Fruit fly (Drosophila melanogaster): ENCODE data around the gene Afti.
A peak's percentile ranks its signal among the peaks of the same experiment; 100 is the strongest.

Afti gene

dm6 chr3R:14327472-14328104, 1.1 kb upstream of the Afti start, which contains the start of gene spn-B (continued):
- TF ChIP-seq nmo (GFP tag; optimal IDR thresholded peaks at IDR 0.05) = peak; percentile 76
- TF ChIP-seq CG10209 (GFP tag; optimal IDR thresholded peaks at IDR 0.05) = peak; percentile 79
- no peak for TF ChIP-seq dimm (GFP tag; IDR thresholded peaks at IDR 0.05)
- TF ChIP-seq CG16863 (GFP tag; optimal IDR thresholded peaks at IDR 0.05) = peak; percentile 45
- peak; percentile 66; the same call in 1 of the 2 replicates for TF ChIP-seq chm (GFP tag; IDR thresholded peaks at IDR 0.05)
- TF ChIP-seq CG18476 (GFP tag; optimal IDR thresholded peaks at IDR 0.05) = peak; percentile 75
- TF ChIP-seq CG11456 (GFP tag; IDR thresholded peaks at IDR 0.05) = peak; percentile 56; the same call in 1 of the 3 replicates
- TF ChIP-seq ewg (GFP tag; optimal IDR thresholded peaks at IDR 0.05) = peak; percentile 52
- peak; percentile 69 for TF ChIP-seq CG12769 (tag; optimal IDR thresholded peaks at IDR 0.05)
- peak; percentile 18 for TF ChIP-seq Myb (GFP tag; optimal IDR thresholded peaks at IDR 0.05)
- peak; percentile 73 for TF ChIP-seq Side (GFP tag; optimal IDR thresholded peaks at IDR 0.05)
- TF ChIP-seq Trl (optimal IDR thresholded peaks at IDR 0.05) = no peak
- peak; percentile 30 for TF ChIP-seq Trl (GFP tag; optimal IDR thresholded peaks at IDR 0.05)
- no peak for TF ChIP-seq ash1 (GFP tag; optimal IDR thresholded peaks at IDR 0.05)
- TF ChIP-seq cwo (GFP tag; optimal IDR thresholded peaks at IDR 0.05) = peak; percentile 66
- TF ChIP-seq Bdp1 (GFP tag; optimal IDR thresholded peaks at IDR 0.05) = peak; percentile 40
- peak; percentile 2 for TF ChIP-seq CG9609 (GFP tag; optimal IDR thresholded peaks at IDR 0.05)
- TF ChIP-seq bsh (GFP tag; optimal IDR thresholded peaks at IDR 0.05) = peak; percentile 0 to 80
- TF ChIP-seq hth (optimal IDR thresholded peaks at IDR 0.05) = no peak
- TF ChIP-seq disco-r (GFP tag; optimal IDR thresholded peaks at IDR 0.05) = peak; percentile 22
- peak; percentile 15 for TF ChIP-seq kni (GFP tag; optimal IDR thresholded peaks at IDR 0.05)
- TF ChIP-seq CG31388 (GFP tag; optimal IDR thresholded peaks at IDR 0.05) = peak; percentile 60
- peak; percentile 62 for TF ChIP-seq Rfx (GFP tag; IDR thresholded peaks at IDR 0.05)
- no peak for TF ChIP-seq CG7963 (GFP tag; IDR thresholded peaks at IDR 0.05; ENCODE audit: partially characterized antibody)
- peak; percentile 70 for TF ChIP-seq slbo (GFP tag; IDR thresholded peaks at IDR 0.05)
- TF ChIP-seq CG6272 (GFP tag; IDR thresholded peaks at IDR 0.05) = no peak
- no peak for TF ChIP-seq h (optimal IDR thresholded peaks at IDR 0.05)
- TF ChIP-seq CG10321 (GFP tag; IDR thresholded peaks at IDR 0.05) = no peak; the same call in 1 of the 2 replicates
- TF ChIP-seq Aef1 (GFP tag; IDR thresholded peaks at IDR 0.05) = peak; percentile 55; the same call in 2 of the 3 replicates
- TF ChIP-seq Hsf (GFP tag; optimal IDR thresholded peaks at IDR 0.05) = peak; percentile 78
- TF ChIP-seq CG10366 (GFP tag; IDR thresholded peaks at IDR 0.05) = peak; percentile 60
- peak; percentile 66 for TF ChIP-seq CG6254 (GFP tag; optimal IDR thresholded peaks at IDR 0.05)
- peak; percentile 65 for TF ChIP-seq org-1 (GFP tag; optimal IDR thresholded peaks at IDR 0.05)
- TF ChIP-seq ken (GFP tag; IDR thresholded peaks at IDR 0.05) = 0 out of 3 replicates have a peak, but pooled peaks have one; percentile 3
- no peak for TF ChIP-seq Dfd (GFP tag; optimal IDR thresholded peaks at IDR 0.05)
- peak; percentile 71 for TF ChIP-seq bab2 (GFP tag; optimal IDR thresholded peaks at IDR 0.05)
- peak; percentile 65 for TF ChIP-seq NfI (GFP tag; optimal IDR thresholded peaks at IDR 0.05)
- TF ChIP-seq CG2120 (GFP tag; optimal IDR thresholded peaks at IDR 0.05) = peak; percentile 82
- TF ChIP-seq esg (GFP tag; conservative IDR thresholded peaks at IDR 0.05) = peak; percentile 69
- TF ChIP-seq CG15696 (tag; optimal IDR thresholded peaks at IDR 0.05) = peak; percentile 75
- TF ChIP-seq sob (GFP tag; IDR thresholded peaks at IDR 0.05) = peak; percentile 70
- no peak for TF ChIP-seq D (optimal IDR thresholded peaks at IDR 0.05)
- TF ChIP-seq D (GFP tag; optimal IDR thresholded peaks at IDR 0.05) = peak; percentile 69
- peak; percentile 84 for TF ChIP-seq lilli (GFP tag; optimal IDR thresholded peaks at IDR 0.05)
- TF ChIP-seq CG8281 (tag; optimal IDR thresholded peaks at IDR 0.05) = peak; percentile 50
- peak; percentile 84 for TF ChIP-seq CG9727 (GFP tag; optimal IDR thresholded peaks at IDR 0.05)
- peak; percentile 55 for TF ChIP-seq fu2 (GFP tag; optimal IDR thresholded peaks at IDR 0.05)
- TF ChIP-seq CG6175 (GFP tag; IDR thresholded peaks at IDR 0.05) = no peak
- no peak for TF ChIP-seq aop (GFP tag; IDR thresholded peaks at IDR 0.05)
- TF ChIP-seq Dad (GFP tag; optimal IDR thresholded peaks at IDR 0.05) = peak; percentile 23
- no peak; the same call in 1 of the 2 replicates for TF ChIP-seq Bgb (GFP tag; IDR thresholded peaks at IDR 0.05; ENCODE audit: partially characterized antibody)

Data from whole organism, embryonic.